Worm (Caenorhabditis elegans): ENCODE data around the gene nhr-9.
A peak's percentile ranks its signal among the peaks of the same experiment; 100 is the strongest.

nhr-9 gene

DNA sequence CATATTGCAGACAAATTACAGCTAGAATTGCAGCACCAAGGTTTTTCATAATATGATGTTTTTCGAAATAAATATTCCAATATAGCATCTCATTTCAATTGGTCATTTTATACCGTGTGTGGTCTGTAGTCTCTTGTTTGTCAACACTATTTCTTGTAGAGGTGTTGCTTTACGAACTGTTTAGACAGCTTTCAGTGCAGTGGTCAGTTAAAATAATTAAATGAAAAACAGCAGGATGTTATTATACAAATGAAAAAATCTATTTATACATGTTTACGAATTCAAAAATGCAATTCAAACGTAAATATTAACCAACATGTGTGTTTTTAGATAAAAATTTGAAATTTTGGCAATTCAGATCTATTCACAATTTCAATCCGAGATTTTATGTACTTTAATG, 16.5 kb downstream of the nhr-9 start, which contains the start of gene B0280.7:
Gene B0280.7, minus strand, starts transcription at position 101 of the 400 bp plus-strand sequence.
- TF ChIP-seq rcor-1 (GFP tag; IDR thresholded peaks at IDR 0.05) (no peak), lin-26 (GFP tag; IDR thresholded peaks at IDR 0.05) (0 out of 2 replicates have a peak, but pooled peaks have one; percentile 18), lsy-27 (tag; optimal IDR thresholded peaks at IDR 0.05; ENCODE audit: borderline replicate concordance, insufficient read depth) (no peak), snpc-1.3 (tag; optimal IDR thresholded peaks at IDR 0.05; ENCODE audit: insufficient read depth) (no peak)

DNA sequence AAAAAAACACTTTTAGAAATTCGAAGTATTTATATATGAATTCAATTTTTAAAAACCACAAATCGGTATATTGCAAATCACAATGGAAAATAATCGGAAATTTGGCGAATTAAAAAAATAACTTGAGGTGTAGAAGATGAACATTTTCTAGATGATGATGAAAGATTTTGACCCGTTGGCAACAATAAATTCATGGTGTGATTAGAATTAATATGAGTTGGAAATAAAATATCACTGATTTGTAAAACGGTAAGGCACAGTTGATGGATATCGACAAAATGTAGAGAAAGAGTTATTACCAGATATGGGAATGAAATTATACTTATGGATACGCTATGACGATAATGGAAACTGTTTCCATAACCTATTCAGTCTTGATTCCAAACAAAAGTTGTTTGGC, 17.0 kb downstream of the nhr-9 start:
- TF ChIP-seq let-607 (tag; optimal IDR thresholded peaks at IDR 0.05) (no peak), hrde-1 (tag; optimal IDR thresholded peaks at IDR 0.05; ENCODE audit: borderline replicate concordance) (no peak), rec-8 (tag; optimal IDR thresholded peaks at IDR 0.05) (no peak), ztf-26 (tag; optimal IDR thresholded peaks at IDR 0.05) (no peak), die-1 (tag; optimal IDR thresholded peaks at IDR 0.05) (no peak), ceh-58 (GFP tag; IDR thresholded peaks at IDR 0.05) (no peak), Y53G8AR.9 (GFP tag; conservative IDR thresholded peaks at IDR 0.05) (no peak), fkh-3 (tag; optimal IDR thresholded peaks at IDR 0.05) (no peak), Y56A3A.18 (GFP tag; IDR thresholded peaks at IDR 0.05) (no peak), attf-3 (GFP tag; conservative IDR thresholded peaks at IDR 0.05) (no peak), ekl-4 (GFP tag; IDR thresholded peaks at IDR 0.05) (no peak), T07F8.4 (tag; optimal IDR thresholded peaks at IDR 0.05) (no peak), F57A8.1 (GFP tag; optimal IDR thresholded peaks at IDR 0.05) (no peak), lsl-1 (GFP tag; optimal IDR thresholded peaks at IDR 0.05) (no peak), D2030.7 (GFP tag; IDR thresholded peaks at IDR 0.05) (no peak), B0336.3 (GFP tag; IDR thresholded peaks at IDR 0.05) (no peak)

DNA sequence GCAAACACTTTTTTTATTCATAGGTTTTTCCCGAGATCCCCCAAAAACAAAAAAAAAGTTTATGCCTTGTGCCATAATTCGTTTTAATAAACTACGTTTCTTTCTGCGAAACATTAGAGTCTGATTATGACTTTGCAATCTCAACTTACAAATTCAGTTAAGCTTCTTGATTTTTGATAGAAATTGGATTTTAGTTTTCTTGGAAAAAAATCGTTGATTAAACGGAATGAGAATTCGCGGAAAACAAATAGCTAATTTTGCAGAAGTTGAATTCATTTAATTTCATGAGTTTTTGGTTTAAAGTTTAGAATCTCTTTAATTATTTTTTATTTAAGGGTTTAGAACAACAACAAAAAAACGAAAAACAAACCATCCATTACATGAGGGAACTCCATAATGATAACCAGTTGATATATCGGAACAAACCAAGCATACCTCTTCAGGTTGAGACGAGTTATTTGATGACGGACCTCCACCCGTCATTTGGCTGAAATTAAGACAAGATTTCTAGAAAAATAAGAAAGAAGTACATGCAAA, 19.8 kb downstream of the nhr-9 start, which contains the start of gene nhr-10:
Gene nhr-10, minus strand, starts transcription at position 487 of the 537 bp plus-strand sequence.
- no peak for TF ChIP-seq C06A6.2 (GFP tag; conservative IDR thresholded peaks at IDR 0.05)
- TF ChIP-seq Y53F4B.3 (GFP tag; IDR thresholded peaks at IDR 0.05) = no peak
- TF ChIP-seq gei-17 (GFP tag; optimal IDR thresholded peaks at IDR 0.05) = no peak
- no peak for TF ChIP-seq mes-4 (tag; optimal IDR thresholded peaks at IDR 0.05)
- no peak for TF ChIP-seq dox-1 (GFP tag; IDR thresholded peaks at IDR 0.05)
- no peak for TF ChIP-seq tlf-1 (GFP tag; optimal IDR thresholded peaks at IDR 0.05)
- TF ChIP-seq rec-8 (tag; optimal IDR thresholded peaks at IDR 0.05) = no peak
- TF ChIP-seq nhr-80 (tag; optimal IDR thresholded peaks at IDR 0.05) = no peak
- TF ChIP-seq hmg-20 (GFP tag; IDR thresholded peaks at IDR 0.05) = no peak
- TF ChIP-seq ztf-28 (GFP tag; IDR thresholded peaks at IDR 0.05) = no peak
- no peak for TF ChIP-seq Y95B8A.8 (GFP tag; IDR thresholded peaks at IDR 0.05)
- TF ChIP-seq B0336.3 (GFP tag; IDR thresholded peaks at IDR 0.05) = no peak
- TF ChIP-seq rcor-1 (GFP tag; IDR thresholded peaks at IDR 0.05) = no peak
- no peak for TF ChIP-seq F37B4.10 (GFP tag; IDR thresholded peaks at IDR 0.05)
- no peak for TF ChIP-seq ceh-100 (GFP tag; IDR thresholded peaks at IDR 0.05)
- TF ChIP-seq ceh-79 (tag; optimal IDR thresholded peaks at IDR 0.05) = no peak
- TF ChIP-seq mel-28 (tag; optimal IDR thresholded peaks at IDR 0.05; ENCODE audit: borderline replicate concordance) = no peak
- TF ChIP-seq attf-6 (GFP tag; IDR thresholded peaks at IDR 0.05) = no peak
- TF ChIP-seq fkh-3 (tag; optimal IDR thresholded peaks at IDR 0.05) = no peak
- TF ChIP-seq snpc-3.4 (tag; optimal IDR thresholded peaks at IDR 0.05) = no peak
